Worm (Caenorhabditis elegans): Measurements from ENCODE around the gene Y39E4B.13.
A peak's percentile ranks its signal among the peaks of the same experiment; 100 is the strongest.

Gene Y39E4B.13

ce11 chrIII:13103980-13104379 lies 13.1 kb downstream of the Y39E4B.13 start:
- TF ChIP-seq blmp-1 (tag; optimal IDR thresholded peaks at IDR 0.05) = peak; percentile 46
- TF ChIP-seq pag-3 (tag; optimal IDR thresholded peaks at IDR 0.05; ENCODE audit: borderline replicate concordance, insufficient read depth) = no peak
- peak; percentile 55 for TF ChIP-seq lin-14 (GFP tag; optimal IDR thresholded peaks at IDR 0.05)
- peak; percentile 44 for TF ChIP-seq snu-23 (GFP tag; optimal IDR thresholded peaks at IDR 0.05)

ce11 chrIII:13104410-13104809 lies 13.5 kb downstream of the Y39E4B.13 start:
- TF ChIP-seq tbx-2 (tag; optimal IDR thresholded peaks at IDR 0.05) = no peak
- no peak for TF ChIP-seq lin-14 (GFP tag; optimal IDR thresholded peaks at IDR 0.05)
- no peak for TF ChIP-seq unc-98 (GFP tag; IDR thresholded peaks at IDR 0.05)

ce11 chrIII:13105497-13105896 lies 14.6 kb downstream of the Y39E4B.13 start:
- TF ChIP-seq egl-13 (tag; optimal IDR thresholded peaks at IDR 0.05) (peak; percentile 11), mab-9 (GFP tag; IDR thresholded peaks at IDR 0.05) (no peak), unc-98 (GFP tag; IDR thresholded peaks at IDR 0.05) (no peak), nhr-85 (tag) (peak; percentile 39), elt-2 (tag; optimal IDR thresholded peaks at IDR 0.05) (no peak), F16B12.6 (tag; optimal IDR thresholded peaks at IDR 0.05) (peak; percentile 77)

ce11 chrIII:13105911-13106310 lies 15.0 kb downstream of the Y39E4B.13 start:
- TF ChIP-seq nhr-90 (tag; optimal IDR thresholded peaks at IDR 0.05; ENCODE audit: poor library complexity) = no peak
- TF ChIP-seq xbp-1 (tag; optimal IDR thresholded peaks at IDR 0.05) = peak; percentile 25
- peak; percentile 30 for TF ChIP-seq snpc-4 (tag; optimal IDR thresholded peaks at IDR 0.05)
- no peak for TF ChIP-seq lin-39 (tag; optimal IDR thresholded peaks at IDR 0.05)
- TF ChIP-seq swsn-7 (tag; optimal IDR thresholded peaks at IDR 0.05) = peak; percentile 38
- TF ChIP-seq alr-1 (tag; optimal IDR thresholded peaks at IDR 0.05; ENCODE audit: borderline replicate concordance) = no peak
- TF ChIP-seq ceh-82 (tag; optimal IDR thresholded peaks at IDR 0.05) = peak; percentile 64 to 65 (median 64)
- TF ChIP-seq dpl-1 (GFP tag; optimal IDR thresholded peaks at IDR 0.05) = peak; percentile 16 to 61 (median 26)
- TF ChIP-seq fkh-8 (tag; optimal IDR thresholded peaks at IDR 0.05) = peak; percentile 32
- TF ChIP-seq fkh-4 (tag; optimal IDR thresholded peaks at IDR 0.05; ENCODE audit: borderline replicate concordance) = no peak
- TF ChIP-seq ces-1 (GFP tag; optimal IDR thresholded peaks at IDR 0.05) = no peak
- no peak for TF ChIP-seq hpl-2 (GFP tag; optimal IDR thresholded peaks at IDR 0.05)
- no peak for TF ChIP-seq pqm-1 (tag; optimal IDR thresholded peaks at IDR 0.05)
- peak; percentile 42 for TF ChIP-seq nhr-20 (tag; optimal IDR thresholded peaks at IDR 0.05)
- TF ChIP-seq lsy-2 (tag; optimal IDR thresholded peaks at IDR 0.05) = peak; percentile 36 to 74
- peak in 1 of 2 experiments; percentile 31 for TF ChIP-seq mdl-1 (tag; optimal IDR thresholded peaks at IDR 0.05)
- TF ChIP-seq rnt-1 (tag; optimal IDR thresholded peaks at IDR 0.05) = no peak
- TF ChIP-seq efl-1 (optimal IDR thresholded peaks at IDR 0.05) = peak; percentile 59 to 69
- peak in 1 of 2 experiments; percentile 18 for TF ChIP-seq efl-1 (GFP tag; optimal IDR thresholded peaks at IDR 0.05 in 1 of 2)
- no peak for TF ChIP-seq ztf-4 (tag; optimal IDR thresholded peaks at IDR 0.05)
- no peak for TF ChIP-seq nhr-19 (GFP tag; conservative IDR thresholded peaks at IDR 0.05)
- no peak for TF ChIP-seq mab-9 (GFP tag; IDR thresholded peaks at IDR 0.05)
- no peak for TF ChIP-seq nhr-11 (tag; optimal IDR thresholded peaks at IDR 0.05)
- TF ChIP-seq aly-2 (tag; optimal IDR thresholded peaks at IDR 0.05) = peak; percentile 25
- TF ChIP-seq zip-4 (GFP tag; optimal IDR thresholded peaks at IDR 0.05) = no peak
- no peak for TF ChIP-seq mef-2 (tag; optimal IDR thresholded peaks at IDR 0.05)
- TF ChIP-seq unc-86 (tag; optimal IDR thresholded peaks at IDR 0.05) = peak; percentile 1
- TF ChIP-seq nhr-76 (tag; optimal IDR thresholded peaks at IDR 0.05) = no peak
- TF ChIP-seq ceh-90 (tag; optimal IDR thresholded peaks at IDR 0.05) = no peak
- TF ChIP-seq lir-3 (tag; optimal IDR thresholded peaks at IDR 0.05; ENCODE audit: poor library complexity) = peak; percentile 8
- TF ChIP-seq egl-27 (tag; optimal IDR thresholded peaks at IDR 0.05) = no peak
- TF ChIP-seq isw-1 (GFP tag; IDR thresholded peaks at IDR 0.05) = peak; percentile 4
- peak; percentile 3 for TF ChIP-seq ama-1 (optimal IDR thresholded peaks at IDR 0.05)
- peak in 1 of 2 experiments; percentile 51 for TF ChIP-seq lin-35 (GFP tag; optimal IDR thresholded peaks at IDR 0.05)
- no peak for TF ChIP-seq ceh-8 (GFP tag; optimal IDR thresholded peaks at IDR 0.05)
- TF ChIP-seq Y116A8C.19 (tag; optimal IDR thresholded peaks at IDR 0.05; ENCODE audit: borderline replicate concordance) = no peak
- TF ChIP-seq aha-1 (tag; optimal IDR thresholded peaks at IDR 0.05) = no peak
- TF ChIP-seq efl-3 (GFP tag; optimal IDR thresholded peaks at IDR 0.05) = no peak

Data from whole organism, L1 larva.